Fruit fly (Drosophila melanogaster) whole organism, pupa: ENCODE measurements around the gene CG10338.

Experiments used
- CG10348 ChIP-seq: fragments of 200-800 bp; sonication (Bioruptor generic); IDR thresholded peaks from 2 replicates; pipeline ENCODE4 v1.3.6; 2022; ENCODE audit warnings: missing biosample characterization, missing genetic modification characterization
- Pif1A ChIP-seq: fragments of 200-800 bp; sonication (Bioruptor generic); optimal IDR thresholded peaks from 3 replicates; lab custom pipeline; 2016; ENCODE audit warnings: missing biosample characterization, missing genetic modification characterization
- gl ChIP-seq: fragments of 200-800 bp; sonication (Bioruptor generic); optimal IDR thresholded peaks from 2 replicates; lab custom pipeline; 2018; ENCODE audit warnings: missing biosample characterization, mild to moderate bottlenecking, missing genetic modification characterization
- rn ChIP-seq: fragments of 200-800 bp; sonication (Bioruptor generic); IDR thresholded peaks from 2 replicates; pipeline ENCODE4 v1.3.6; 2022; ENCODE audit warnings: missing biosample characterization, missing genetic modification characterization

DNA sequence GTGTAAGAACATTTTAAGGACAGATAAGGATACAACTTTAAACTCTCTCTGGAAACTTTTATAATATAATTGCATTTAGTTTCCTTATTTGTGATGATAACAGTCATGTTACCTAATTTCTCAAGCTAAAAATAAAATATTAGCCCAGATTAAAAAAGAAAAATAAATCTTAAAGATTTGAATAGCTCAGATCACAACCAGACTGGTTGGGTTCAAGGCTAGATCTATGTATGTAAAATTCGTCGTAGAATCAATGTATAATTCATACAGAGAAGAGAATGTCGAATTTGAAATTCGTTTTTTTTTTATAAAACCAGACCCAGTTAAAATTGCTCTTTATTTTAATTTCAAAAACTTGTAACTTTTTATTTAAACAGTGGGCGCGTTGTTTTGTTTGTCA lies 18.6 kb downstream of the CG10338 start:
- TF ChIP-seq CG10348 (no peak), gl (tag; lab: Kevin White, UChicago) (no peak), Pif1A (GFP tag; lab: Kevin White, UChicago) (no peak), rn (GFP tag; lab: Robert Waterston, UW) (no peak)
